Worm (Caenorhabditis elegans): ENCODE data around the gene F38E9.6.

ce11 chrX:16402303-16402702 is 29.9 kb upstream of the F38E9.6 start:
- TF ChIP-seq sptf-1 (tag; optimal IDR thresholded peaks at IDR 0.05) (no peak), nhr-28 (tag; optimal IDR thresholded peaks at IDR 0.05) (no peak), nhr-76 (tag; optimal IDR thresholded peaks at IDR 0.05) (no peak), nhr-237 (tag; optimal IDR thresholded peaks at IDR 0.05) (no peak), lin-13 (tag; optimal IDR thresholded peaks at IDR 0.05) (no peak), mep-1 (tag; optimal IDR thresholded peaks at IDR 0.05) (no peak), unc-62 (GFP tag; optimal IDR thresholded peaks at IDR 0.05) (peak; percentile 5), mls-2 (tag; optimal IDR thresholded peaks at IDR 0.05) (no peak), ztf-11 (tag; optimal IDR thresholded peaks at IDR 0.05) (no peak), nhr-12 (tag; optimal IDR thresholded peaks at IDR 0.05) (no peak), lsy-2 (tag; optimal IDR thresholded peaks at IDR 0.05) (no peak), ham-2 (GFP tag; optimal IDR thresholded peaks at IDR 0.05) (no peak), sem-2 (GFP tag; optimal IDR thresholded peaks at IDR 0.05) (no peak), pha-4 (tag; optimal IDR thresholded peaks at IDR 0.05) (no peak)

Data from whole organism, mixed stage, embryonic.